Worm (Caenorhabditis elegans) whole organism, L4 larva: ENCODE data around the gene npr-41.

Experiments used
- F37D6.2 ChIP-seq: sonication (generic microtip); optimal IDR thresholded peaks from 2 replicates; lab custom pipeline; 2016; ENCODE audit warnings: mild to moderate bottlenecking, missing genetic modification characterization, missing compliant biosample characterization
- R02D3.7 ChIP-seq: fragments of 150-350 bp; sonication (generic microtip); optimal IDR thresholded peaks from 3 replicates; lab custom pipeline; 2014; ENCODE audit warnings: missing biosample characterization, missing genetic modification characterization
- Y105C5A.15 ChIP-seq: fragments of 200-800 bp; sonication (Bioruptor generic); IDR thresholded peaks from 2 replicates; pipeline ENCODE4 v1.3.6; 2022; ENCODE audit warnings: missing genetic modification characterization, missing compliant biosample characterization
- ceh-82 ChIP-seq: sonication (generic microtip); optimal IDR thresholded peaks from 2 replicates; lab custom pipeline; 2017; ENCODE audit warnings: missing biosample characterization, missing genetic modification characterization
- hmg-1.1 ChIP-seq: fragments of 200-800 bp; sonication (Bioruptor generic); IDR thresholded peaks from 2 replicates; pipeline ENCODE4 v1.3.6; 2022; ENCODE audit warnings: missing genetic modification reagents, missing genetic modification characterization, missing compliant biosample characterization
- lin-13 ChIP-seq: fragments of 150-350 bp; optimal IDR thresholded peaks from 2 replicates; lab custom pipeline; 2014; ENCODE audit warnings: missing biosample characterization, missing genetic modification reagents, missing genetic modification characterization
- mxl-2 ChIP-seq: fragments of 200-800 bp; sonication (Bioruptor generic); conservative IDR thresholded peaks from 2 replicates; pipeline ENCODE4 v1.3.6; 2022; ENCODE audit warnings: missing genetic modification reagents, missing genetic modification characterization, missing compliant biosample characterization
- nhr-11 ChIP-seq: fragments of 150-350 bp; optimal IDR thresholded peaks from 2 replicates; lab custom pipeline; 2014; ENCODE audit warnings: missing biosample characterization, missing genetic modification characterization
- nhr-77 ChIP-seq: fragments of 150-350 bp; optimal IDR thresholded peaks from 2 replicates; lab custom pipeline; 2014; ENCODE audit warnings: missing biosample characterization, missing genetic modification characterization
- saeg-2 ChIP-seq: fragments of 200-800 bp; sonication (Bioruptor generic); IDR thresholded peaks from 2 replicates; pipeline ENCODE4 v1.3.6; 2022; ENCODE audit warnings: missing genetic modification reagents, missing genetic modification characterization, missing compliant biosample characterization
- snpc-4 ChIP-seq: fragments of 150-350 bp; optimal IDR thresholded peaks from 2 replicates; lab custom pipeline; 2014; ENCODE audit warnings: missing biosample characterization, missing genetic modification characterization
- unc-130 ChIP-seq: sonication (generic microtip); optimal IDR thresholded peaks from 2 replicates; lab custom pipeline; 2016; ENCODE audit warnings: missing genetic modification reagents, missing genetic modification characterization, missing compliant biosample characterization

ce11 chrII:11484600-11484999 lies 25.9 kb upstream of the npr-41 start:
- TF ChIP-seq nhr-11 (tag; lab: Kevin White, UChicago): no peak
- TF ChIP-seq saeg-2 (GFP tag; lab: Robert Waterston, UW): peak; percentile 93
- peak; percentile 97 for TF ChIP-seq Y105C5A.15 (GFP tag; lab: Robert Waterston, UW)
- TF ChIP-seq unc-130 (GFP tag; lab: Kevin White, UChicago): peak; percentile 85
- TF ChIP-seq mxl-2 (GFP tag; lab: Robert Waterston, UW): peak; percentile 75
- peak; percentile 73 for TF ChIP-seq lin-13 (GFP tag; lab: Kevin White, UChicago)
- TF ChIP-seq nhr-77 (tag; lab: Kevin White, UChicago): peak; percentile 64
- no peak for TF ChIP-seq snpc-4 (tag; lab: Kevin White, UChicago)
- no peak for TF ChIP-seq ceh-82 (tag; lab: Kevin White, UChicago)
- TF ChIP-seq hmg-1.1 (GFP tag; lab: Robert Waterston, UW): peak; percentile 95
- TF ChIP-seq F37D6.2: peak; percentile 72
- TF ChIP-seq R02D3.7: peak; percentile 15
